Worm (Caenorhabditis elegans): ENCODE data around the gene arrd-5.

- TF ChIP-seq nhr-90 (tag; optimal IDR thresholded peaks at IDR 0.05) (no peak), B0261.1 (tag; optimal IDR thresholded peaks at IDR 0.05) (no peak)
These were observed 5.9 kb upstream of the arrd-5 start, which contains the start of gene ZK938.1 for ce11 chrII:9829108-9829507.
